Fruit fly (Drosophila melanogaster): ENCODE measurements around the gene CG9784.
A peak's percentile ranks its signal among the peaks of the same experiment; 100 is the strongest.

Gene CG9784

DNA sequence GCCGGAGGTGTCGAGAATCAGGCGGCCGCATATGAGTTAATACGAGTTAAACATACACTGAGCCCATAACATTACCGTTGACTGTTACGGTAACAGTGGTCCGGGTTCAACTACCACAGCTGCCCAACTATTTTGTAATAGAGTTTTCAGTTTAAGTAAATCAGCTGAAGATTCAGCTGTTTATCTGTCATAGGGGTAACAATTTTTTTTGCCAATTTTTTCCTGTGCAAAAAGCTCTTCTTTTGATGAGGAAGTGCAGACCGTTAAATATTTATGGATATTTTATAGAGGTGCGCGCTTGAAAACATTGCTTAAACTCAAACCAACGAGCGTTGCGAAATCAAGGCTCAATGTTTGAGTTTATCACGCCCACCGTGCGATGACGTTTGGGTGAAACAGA is 17.3 kb downstream of the CG9784 start (continued):
- TF ChIP-seq dm (GFP tag; optimal IDR thresholded peaks at IDR 0.05) (no peak), gem (tag; optimal IDR thresholded peaks at IDR 0.05) (peak; percentile 38), CG3726 (GFP tag; IDR thresholded peaks at IDR 0.05) (no peak), Hmr (GFP tag; optimal IDR thresholded peaks at IDR 0.05) (peak; percentile 17), CG6791 (GFP tag; IDR thresholded peaks at IDR 0.05; ENCODE audit: partially characterized antibody) (no peak), peb (GFP tag; IDR thresholded peaks at IDR 0.05) (no peak), phol (tag; optimal IDR thresholded peaks at IDR 0.05) (no peak), Dip2 (GFP tag; IDR thresholded peaks at IDR 0.05) (no peak), GATAe (GFP tag; conservative IDR thresholded peaks at IDR 0.05) (no peak), ci (GFP tag; IDR thresholded peaks at IDR 0.05) (no peak), schlank (tag; optimal IDR thresholded peaks at IDR 0.05) (no peak), Bteb2 (GFP tag; optimal IDR thresholded peaks at IDR 0.05) (no peak), inv (GFP tag; IDR thresholded peaks at IDR 0.05; ENCODE audit: partially characterized antibody) (no peak), CG30403 (GFP tag; optimal IDR thresholded peaks at IDR 0.05) (peak; percentile 2), YL-1 (GFP tag; optimal IDR thresholded peaks at IDR 0.05) (no peak), lola (GFP tag; optimal IDR thresholded peaks at IDR 0.05) (no peak), CG6854 (GFP tag; optimal IDR thresholded peaks at IDR 0.05) (no peak), CG4424 (GFP tag; optimal IDR thresholded peaks at IDR 0.05) (no peak), Hand (GFP tag; optimal IDR thresholded peaks at IDR 0.05) (peak; percentile 22), kah (GFP tag; optimal IDR thresholded peaks at IDR 0.05) (no peak), CG8359 (GFP tag; optimal IDR thresholded peaks at IDR 0.05; ENCODE audit: borderline replicate concordance) (no peak), Sox100B (GFP tag; optimal IDR thresholded peaks at IDR 0.05) (no peak), CG8281 (tag; optimal IDR thresholded peaks at IDR 0.05) (no peak), CG17802 (tag; optimal IDR thresholded peaks at IDR 0.05) (no peak), ftz-f1 (GFP tag; optimal IDR thresholded peaks at IDR 0.05) (no peak), CG7786 (GFP tag; optimal IDR thresholded peaks at IDR 0.05) (no peak), lilli (GFP tag; optimal IDR thresholded peaks at IDR 0.05) (peak; percentile 8), trh (GFP tag; optimal IDR thresholded peaks at IDR 0.05) (no peak), bab2 (GFP tag; optimal IDR thresholded peaks at IDR 0.05) (no peak), Eip74EF (GFP tag; optimal IDR thresholded peaks at IDR 0.05) (no peak), grau (tag; optimal IDR thresholded peaks at IDR 0.05) (peak; percentile 30), Doc2 (GFP tag; IDR thresholded peaks at IDR 0.05) (no peak), ab (GFP tag; optimal IDR thresholded peaks at IDR 0.05) (no peak), CG9437 (GFP tag; optimal IDR thresholded peaks at IDR 0.05) (no peak)

DNA sequence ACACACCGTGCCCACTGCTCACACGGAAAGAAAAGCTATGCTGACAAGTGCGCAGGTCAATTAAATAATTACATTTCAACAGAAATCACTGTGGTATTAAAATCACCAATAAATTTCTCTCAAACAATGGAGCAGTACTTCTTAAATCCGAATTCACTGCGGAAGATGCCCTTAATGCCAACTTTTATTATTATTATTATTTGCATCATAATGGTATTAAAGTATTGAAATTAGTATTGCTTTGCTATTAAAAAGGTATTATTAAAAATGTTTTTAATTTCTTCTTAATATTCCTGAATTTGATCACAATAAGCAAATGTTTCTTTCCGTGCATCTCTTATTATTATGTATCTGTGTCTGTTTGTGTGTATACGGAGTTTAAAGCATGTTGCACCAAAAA is 19.0 kb downstream of the CG9784 start:
- TF ChIP-seq CG9437 (GFP tag; optimal IDR thresholded peaks at IDR 0.05) (peak; percentile 28), CG2875 (GFP tag; optimal IDR thresholded peaks at IDR 0.05) (no peak), Adf1 (GFP tag; IDR thresholded peaks at IDR 0.05) (no peak), CG15269 (tag; optimal IDR thresholded peaks at IDR 0.05) (peak; percentile 57), CG17359 (tag; optimal IDR thresholded peaks at IDR 0.05) (peak; percentile 28), Hr3 (GFP tag; optimal IDR thresholded peaks at IDR 0.05) (peak; percentile 36), lilli (GFP tag; optimal IDR thresholded peaks at IDR 0.05) (peak; percentile 3), zen (tag; optimal IDR thresholded peaks at IDR 0.05) (no peak), CG3995 (GFP tag; optimal IDR thresholded peaks at IDR 0.05) (no peak), vvl (GFP tag; IDR thresholded peaks at IDR 0.05) (0 out of 2 replicates have a peak, but pooled peaks have one; percentile 18), CG13296 (GFP tag; optimal IDR thresholded peaks at IDR 0.05) (peak; percentile 19), Max (GFP tag; optimal IDR thresholded peaks at IDR 0.05) (peak; percentile 8), CoRest (tag; optimal IDR thresholded peaks at IDR 0.05) (peak; percentile 61), tio (GFP tag; optimal IDR thresholded peaks at IDR 0.05) (peak; percentile 53), Ssrp (tag; optimal IDR thresholded peaks at IDR 0.05) (peak; percentile 38), eve (GFP tag; optimal IDR thresholded peaks at IDR 0.05) (peak in 1 of 2 experiments; percentile 71), Optix (GFP tag; IDR thresholded peaks at IDR 0.05) (no peak), pan (optimal IDR thresholded peaks at IDR 0.05) (no peak), pan (GFP tag; optimal IDR thresholded peaks at IDR 0.05 in 1 of 2, IDR thresholded peaks at IDR 0.05 in 1 of 2) (peak in 1 of 2 experiments; percentile 42), lmd (GFP tag; IDR thresholded peaks at IDR 0.05) (peak; percentile 34)
